Worm (Caenorhabditis elegans) whole organism, L3 larva: Measurements from ENCODE around the gene F49E12.10.

Experiments used
- R02D3.7 ChIP-seq: fragments of 150-350 bp; optimal IDR thresholded peaks from 2 replicates; lab custom pipeline; 2014; ENCODE audit warnings: missing biosample characterization, missing genetic modification characterization
- ZK546.5 ChIP-seq: sonication (generic microtip); optimal IDR thresholded peaks from 2 replicates; lab custom pipeline; 2017; ENCODE audit warnings: missing biosample characterization, missing genetic modification characterization
- ama-1 ChIP-seq: fragments of 150-350 bp; optimal IDR thresholded peaks from 2 replicates; lab custom pipeline; 2018
- ceh-28 ChIP-seq: fragments of 150-350 bp; optimal IDR thresholded peaks from 2 replicates; lab custom pipeline; 2014; ENCODE audit warnings: missing biosample characterization, missing genetic modification reagents, missing genetic modification characterization
- ceh-82 ChIP-seq: fragments of 150-350 bp; optimal IDR thresholded peaks from 2 replicates; lab custom pipeline; 2014; ENCODE audit warnings: missing biosample characterization, missing genetic modification characterization
- ceh-9 ChIP-seq: sonication (generic microtip); optimal IDR thresholded peaks from 2 replicates; lab custom pipeline; 2018; ENCODE audit warnings: missing biosample characterization, missing genetic modification characterization
- daf-12 ChIP-seq: fragments of 150-350 bp; optimal IDR thresholded peaks from 2 replicates; lab custom pipeline; 2014; ENCODE audit warnings: missing biosample characterization, missing genetic modification reagents, missing genetic modification characterization
- egl-5 ChIP-seq: fragments of 150-350 bp; optimal IDR thresholded peaks from 2 replicates; lab custom pipeline; 2017; ENCODE audit warnings: missing biosample characterization, missing genetic modification reagents, missing genetic modification characterization, inconsistent platforms
- elt-3 ChIP-seq, 3 experiments: fragments of 150-350 bp in 1 of 3; sonication (generic microtip) in 2 of 3; optimal IDR thresholded peaks; 2 replicates in 2 of 3; 4 replicates in 1 of 3; lab custom pipeline; 2014 to 2017; ENCODE audit warnings: missing biosample characterization in 3 of 3, missing genetic modification characterization in 3 of 3
- eor-1 ChIP-seq, 2 experiments: fragments of 150-350 bp; optimal IDR thresholded peaks; 2 replicates each; lab custom pipeline; 2014 to 2018; ENCODE audit warnings: missing biosample characterization in 2 of 2, missing genetic modification characterization in 2 of 2
- fkh-10 ChIP-seq: sonication (generic microtip); optimal IDR thresholded peaks from 2 replicates; lab custom pipeline; 2017; ENCODE audit warnings: missing biosample characterization, missing genetic modification reagents, missing genetic modification characterization
- fkh-2 ChIP-seq: fragments of 150-350 bp; optimal IDR thresholded peaks from 2 replicates; lab custom pipeline; 2014; ENCODE audit warnings: missing biosample characterization, missing genetic modification reagents, missing genetic modification characterization
- lin-39 ChIP-seq: fragments of 150-350 bp; optimal IDR thresholded peaks from 2 replicates; lab custom pipeline; 2018; ENCODE audit warnings: missing biosample characterization, missing genetic modification reagents, missing genetic modification characterization
- lsy-12 ChIP-seq: sonication (generic microtip); optimal IDR thresholded peaks from 2 replicates; lab custom pipeline; 2016; ENCODE audit warnings: mild to moderate bottlenecking, missing genetic modification characterization, missing compliant biosample characterization
- mdl-1 ChIP-seq: fragments of 150-350 bp; optimal IDR thresholded peaks from 2 replicates; lab custom pipeline; 2014; ENCODE audit warnings: missing biosample characterization, missing genetic modification characterization
- nfya-1 ChIP-seq: sonication (generic microtip); optimal IDR thresholded peaks from 2 replicates; lab custom pipeline; 2017; ENCODE audit warnings: missing genetic modification characterization, mild to moderate bottlenecking, missing compliant biosample characterization, antibody characterized with exemption, moderate library complexity; ENCODE audit not compliant: insufficient read depth
- nhr-11 ChIP-seq: fragments of 150-350 bp; optimal IDR thresholded peaks from 2 replicates; lab custom pipeline; 2014; ENCODE audit warnings: missing biosample characterization, missing genetic modification characterization
- nhr-23 ChIP-seq: fragments of 150-350 bp; optimal IDR thresholded peaks from 2 replicates; lab custom pipeline; 2014; ENCODE audit warnings: missing biosample characterization, missing genetic modification reagents, missing genetic modification characterization
- nhr-25 ChIP-seq: sonication (generic microtip); optimal IDR thresholded peaks from 2 replicates; lab custom pipeline; 2017; ENCODE audit warnings: missing biosample characterization, missing genetic modification characterization
- nhr-28 ChIP-seq: fragments of 150-350 bp; optimal IDR thresholded peaks from 2 replicates; lab custom pipeline; 2014; ENCODE audit warnings: missing biosample characterization, missing genetic modification characterization
- nhr-43 ChIP-seq: sonication (generic microtip); optimal IDR thresholded peaks from 2 replicates; lab custom pipeline; 2016; ENCODE audit warnings: mild to moderate bottlenecking, missing genetic modification characterization, missing compliant biosample characterization; ENCODE audit not compliant: poor library complexity, severe bottlenecking
- nhr-67 ChIP-seq: fragments of 150-350 bp; optimal IDR thresholded peaks from 2 replicates; lab custom pipeline; 2014; ENCODE audit warnings: missing biosample characterization, missing genetic modification characterization
- nhr-77 ChIP-seq: fragments of 150-350 bp; optimal IDR thresholded peaks from 2 replicates; lab custom pipeline; 2014; ENCODE audit warnings: missing biosample characterization, missing genetic modification characterization
- pha-4 ChIP-seq: fragments of 150-350 bp; optimal IDR thresholded peaks from 2 replicates; lab custom pipeline; 2014; ENCODE audit warnings: missing biosample characterization, missing genetic modification reagents, missing genetic modification characterization
- pqm-1 ChIP-seq: fragments of 150-350 bp; optimal IDR thresholded peaks from 2 replicates; lab custom pipeline; 2017; ENCODE audit warnings: missing biosample characterization, missing genetic modification characterization, inconsistent platforms
- sea-2 ChIP-seq: fragments of 150-350 bp; sonication (generic microtip); optimal IDR thresholded peaks from 4 replicates; lab custom pipeline; 2014; ENCODE audit warnings: missing biosample characterization, missing genetic modification reagents, missing genetic modification characterization
- skn-1 ChIP-seq: fragments of 150-350 bp; optimal IDR thresholded peaks from 2 replicates; lab custom pipeline; 2014; ENCODE audit warnings: missing biosample characterization, missing genetic modification characterization
- snpc-4 ChIP-seq: fragments of 150-350 bp; optimal IDR thresholded peaks from 2 replicates; lab custom pipeline; 2014; ENCODE audit warnings: missing biosample characterization, missing genetic modification characterization
- tbx-2 ChIP-seq: sonication (generic microtip); optimal IDR thresholded peaks from 2 replicates; lab custom pipeline; 2016; ENCODE audit warnings: mild to moderate bottlenecking, missing genetic modification characterization, missing compliant biosample characterization
- unc-39 ChIP-seq: sonication (generic microtip); optimal IDR thresholded peaks from 4 replicates; lab custom pipeline; 2017; ENCODE audit warnings: missing biosample characterization, missing genetic modification characterization
- unc-62 ChIP-seq: fragments of 150-350 bp; sonication (generic microtip); optimal IDR thresholded peaks from 4 replicates; lab custom pipeline; 2014; ENCODE audit warnings: missing biosample characterization, missing genetic modification reagents, missing genetic modification characterization
- zag-1 ChIP-seq: fragments of 150-350 bp; optimal IDR thresholded peaks from 2 replicates; lab custom pipeline; 2014; ENCODE audit warnings: missing biosample characterization, missing genetic modification characterization
- ztf-4 ChIP-seq: fragments of 150-350 bp; optimal IDR thresholded peaks from 2 replicates; lab custom pipeline; 2014; ENCODE audit warnings: missing biosample characterization, missing genetic modification characterization

The F49E12.10 gene

ce11 chrII:8404748-8405147 is 13.9 kb downstream of the F49E12.10 start, which contains the start of gene skpo-1:
skpo-1 (minus strand) TSS chrII:8404848.
- TF ChIP-seq zag-1 (tag; lab: Kevin White, UChicago) (no peak), nfya-1 (tag; lab: Kevin White, UChicago) (no peak), ZK546.5 (tag; lab: Kevin White, UChicago) (no peak), unc-62 (GFP tag; lab: Kevin White, UChicago) (no peak), nhr-11 (tag; lab: Kevin White, UChicago) (no peak), snpc-4 (tag; lab: Kevin White, UChicago) (no peak), fkh-10 (GFP tag; lab: Kevin White, UChicago) (no peak), nhr-67 (tag; lab: Kevin White, UChicago) (no peak), nhr-23 (tag; lab: Kevin White, UChicago) (no peak), sea-2 (GFP tag; lab: Kevin White, UChicago) (no peak), pqm-1 (no peak), egl-5 (tag; lab: Kevin White, UChicago) (no peak), lsy-12 (tag; lab: Kevin White, UChicago) (no peak), ztf-4 (tag; lab: Kevin White, UChicago) (no peak), nhr-43 (tag; lab: Kevin White, UChicago) (no peak)

- TF ChIP-seq ZK546.5 (tag; lab: Kevin White, UChicago) (no peak), unc-39 (tag; lab: Kevin White, UChicago) (no peak), skn-1 (tag; lab: Kevin White, UChicago) (no peak), nhr-67 (tag; lab: Kevin White, UChicago) (no peak), ceh-28 (no peak), nhr-25 (no peak), elt-3 (tag; optimal IDR thresholded peaks at IDR 0.05; lab: Kevin White, UChicago) (no peak), nhr-77 (tag; lab: Kevin White, UChicago) (no peak), nhr-43 (tag; lab: Kevin White, UChicago) (no peak), tbx-2 (tag; lab: Kevin White, UChicago) (no peak), ceh-82 (tag; lab: Kevin White, UChicago) (no peak), pha-4 (tag; lab: Kevin White, UChicago) (no peak), eor-1 (tag; optimal IDR thresholded peaks at IDR 0.05; lab: Kevin White, UChicago) (no peak), fkh-2 (no peak), daf-12 (tag; lab: Kevin White, UChicago) (no peak), egl-5 (tag; lab: Kevin White, UChicago) (no peak), lsy-12 (tag; lab: Kevin White, UChicago) (no peak), pqm-1 (no peak), mdl-1 (no peak), nhr-23 (tag; lab: Kevin White, UChicago) (no peak)
Measured at ce11 chrII:8405303-8405702, 14.5 kb downstream of the F49E12.10 start, which contains the start of gene ubc-24. ubc-24 (plus strand) TSS chrII:8405603.

DNA sequence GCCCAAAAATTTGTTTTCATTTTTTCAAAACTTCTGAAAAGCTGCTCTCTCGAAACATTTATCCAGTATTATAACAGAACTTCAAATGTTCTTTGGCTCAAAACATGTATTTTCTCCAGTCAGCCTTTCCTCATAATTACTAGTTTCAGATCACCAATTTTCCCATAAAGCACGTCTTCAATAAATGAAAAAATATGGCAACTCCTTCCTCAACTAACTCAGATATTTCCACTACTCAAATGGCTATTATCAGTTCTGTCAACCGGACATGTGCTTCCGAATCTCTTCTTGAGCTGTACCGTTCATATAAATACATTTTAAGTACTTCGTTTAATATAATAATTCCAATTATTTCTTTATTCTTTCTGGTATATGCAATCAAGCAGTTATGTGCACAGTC is 16.6 kb downstream of the F49E12.10 start, which contains the start of gene sra-13:
Gene sra-13, plus strand, starts transcription at position 195 of the 400 bp plus-strand sequence.
- TF ChIP-seq nhr-23 (tag; lab: Kevin White, UChicago) (no peak), ama-1 (lab: Kevin White, UChicago) (no peak), fkh-10 (GFP tag; lab: Kevin White, UChicago) (no peak)

DNA sequence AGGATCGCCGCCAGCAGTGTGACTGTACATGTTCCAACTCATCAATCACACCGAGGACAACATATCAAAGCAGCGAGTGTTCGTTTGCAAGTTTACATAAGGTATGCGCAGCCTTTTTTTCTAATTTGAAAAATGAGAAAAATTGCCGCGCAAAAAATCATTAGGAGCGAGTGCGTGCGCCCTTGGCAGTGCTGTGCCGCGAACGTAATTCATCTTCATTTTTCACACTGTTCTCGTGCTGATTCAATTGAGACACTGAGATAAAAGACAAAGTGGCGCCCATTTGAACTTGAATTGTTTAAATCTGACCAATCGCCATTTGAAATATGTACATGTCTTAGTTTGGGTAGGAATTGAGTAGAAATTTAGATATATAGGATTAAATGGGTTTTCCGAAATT is 18.7 kb downstream of the F49E12.10 start:
- TF ChIP-seq nhr-23 (tag; lab: Kevin White, UChicago) (no peak), fkh-2 (no peak), lin-39 (tag; lab: Kevin White, UChicago) (peak; percentile 64), nhr-25 (peak; percentile 50)

DNA sequence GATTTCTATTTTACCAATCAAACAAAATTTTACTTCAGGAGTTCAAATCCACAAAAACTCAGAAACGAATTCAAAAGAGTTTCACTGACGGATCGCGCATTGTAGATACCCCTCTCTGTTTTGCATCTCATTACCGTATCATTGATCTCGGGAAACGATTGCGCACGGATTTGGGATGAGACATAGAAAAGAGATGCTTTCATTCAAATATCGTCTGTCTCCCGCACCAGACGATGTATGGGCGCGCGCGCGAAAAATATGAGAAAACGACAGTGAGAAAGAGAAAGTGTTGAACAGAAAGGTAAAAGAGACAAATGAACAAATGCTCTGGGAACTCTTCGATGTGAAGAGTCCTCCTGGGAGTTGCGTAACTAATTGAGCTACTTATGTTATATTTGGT is 20.2 kb downstream of the F49E12.10 start:
- no peak for TF ChIP-seq nhr-28 (tag; lab: Kevin White, UChicago)
- no peak for TF ChIP-seq nfya-1 (tag; lab: Kevin White, UChicago)
- no peak for TF ChIP-seq skn-1 (tag; lab: Kevin White, UChicago)
- no peak for TF ChIP-seq R02D3.7 (tag; lab: Kevin White, UChicago)
- TF ChIP-seq ceh-9 = no peak
